Fruit fly (Drosophila melanogaster) whole organism: Measurements from ENCODE around the gene CG34260.

ENCODE experiments used
- CG8478 ChIP-seq: fragments of >200 bp; optimal IDR thresholded peaks from 2 replicates; lab custom pipeline; 2018; ENCODE audit warnings: inconsistent platforms
- Dll ChIP-seq: fragments of >200 bp; optimal IDR thresholded peaks from 2 replicates; lab custom pipeline; 2017
- EcR ChIP-seq, 2 experiments: fragments of >200 bp; optimal IDR thresholded peaks; 2 replicates each; lab custom pipeline; 2017; ENCODE audit warnings: missing biosample characterization in 2 of 2, missing genetic modification characterization in 2 of 2, missing genetic modification reagents in 2 of 2
- pan ChIP-seq: fragments of >200 bp; optimal IDR thresholded peaks from 2 replicates; lab custom pipeline; 2017
- psq ChIP-seq: fragments of >200 bp; optimal IDR thresholded peaks from 2 replicates; lab custom pipeline; 2017
- usp ChIP-seq: fragments of >200 bp; optimal IDR thresholded peaks from 2 replicates; lab custom pipeline; 2017; ENCODE audit warnings: missing biosample characterization, missing genetic modification characterization, mixed read lengths

Gene CG34260

DNA sequence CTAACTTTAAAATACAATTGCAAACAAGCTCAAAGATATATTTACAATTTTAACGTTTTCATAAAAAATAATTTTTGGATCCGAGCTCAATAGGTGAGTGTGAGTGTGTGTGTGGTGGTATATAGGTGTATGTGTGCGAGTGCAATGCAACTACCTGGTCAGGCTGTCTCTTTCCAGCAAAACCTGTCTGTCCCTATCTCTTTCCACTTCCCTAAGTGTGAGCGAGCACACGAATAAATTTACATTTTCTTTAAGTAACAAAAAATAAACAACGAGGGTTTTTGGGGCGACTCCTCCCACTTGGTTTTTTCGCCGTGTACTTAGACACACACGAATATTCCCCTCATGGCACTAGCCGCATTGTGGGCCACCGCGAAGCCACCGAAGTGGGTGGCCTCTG is 21.4 kb upstream of the CG34260 start:
- no peak for TF ChIP-seq pan
- no peak for TF ChIP-seq usp (GFP tag; lab: Kevin White, UChicago)
- TF ChIP-seq psq = no peak
- TF ChIP-seq CG8478 (lab: Kevin White, UChicago) = no peak
- no peak for TF ChIP-seq Dll (lab: Kevin White, UChicago)
- TF ChIP-seq EcR (GFP tag; optimal IDR thresholded peaks at IDR 0.05; lab: Kevin White, UChicago) = no peak

DNA sequence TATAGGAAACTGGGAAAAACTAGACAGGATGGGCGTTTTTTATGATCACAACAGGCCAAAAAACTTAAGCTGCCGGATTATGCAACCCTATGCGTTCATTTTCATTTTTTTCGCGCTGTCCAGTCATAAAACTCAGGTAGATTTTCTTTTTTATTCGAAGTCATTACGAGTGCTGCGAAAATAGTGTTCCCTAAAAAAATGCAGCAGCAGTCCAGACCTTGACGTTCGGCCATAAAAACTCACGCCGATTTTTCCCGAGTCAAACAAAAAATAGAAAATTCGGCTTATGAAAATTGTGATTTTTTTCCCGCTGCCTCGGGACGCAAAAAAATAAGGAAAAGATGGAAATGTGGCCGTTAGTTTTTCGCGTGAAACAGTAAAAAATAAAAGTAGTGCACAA is 19.3 kb upstream of the CG34260 start:
- TF ChIP-seq usp (GFP tag; lab: Kevin White, UChicago) = no peak
- TF ChIP-seq pan = no peak

DNA sequence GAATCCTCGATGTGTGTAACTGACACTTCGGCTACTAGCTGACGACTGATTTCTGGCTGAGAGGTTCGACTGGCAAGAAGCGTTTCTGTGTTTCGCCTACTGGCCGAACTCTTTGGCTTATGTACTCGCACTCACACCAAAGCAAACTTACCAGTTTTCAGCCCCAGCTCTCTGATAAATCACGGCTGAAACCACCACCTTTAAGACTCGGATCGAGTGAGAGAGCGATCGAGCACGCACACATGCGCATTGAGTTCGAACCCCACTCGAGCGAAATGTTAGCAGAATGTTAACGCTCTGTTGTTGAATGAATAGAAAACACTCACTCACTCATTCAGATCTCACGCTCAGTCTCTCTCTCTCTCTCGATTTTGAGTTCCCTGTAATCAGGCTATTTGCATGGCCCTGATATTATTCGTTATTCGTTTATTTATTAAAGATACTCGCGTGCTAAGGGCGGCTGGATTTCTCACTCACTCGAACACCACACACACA is 18.5 kb upstream of the CG34260 start, which contains the start of gene kni:
Gene kni (minus strand): TSS at position 51 of the 495 bp plus-strand sequence.
- TF ChIP-seq psq (no peak), CG8478 (lab: Kevin White, UChicago) (no peak), EcR (GFP tag; optimal IDR thresholded peaks at IDR 0.05; lab: Kevin White, UChicago) (no peak), Dll (lab: Kevin White, UChicago) (no peak), pan (no peak), usp (GFP tag; lab: Kevin White, UChicago) (no peak)

DNA sequence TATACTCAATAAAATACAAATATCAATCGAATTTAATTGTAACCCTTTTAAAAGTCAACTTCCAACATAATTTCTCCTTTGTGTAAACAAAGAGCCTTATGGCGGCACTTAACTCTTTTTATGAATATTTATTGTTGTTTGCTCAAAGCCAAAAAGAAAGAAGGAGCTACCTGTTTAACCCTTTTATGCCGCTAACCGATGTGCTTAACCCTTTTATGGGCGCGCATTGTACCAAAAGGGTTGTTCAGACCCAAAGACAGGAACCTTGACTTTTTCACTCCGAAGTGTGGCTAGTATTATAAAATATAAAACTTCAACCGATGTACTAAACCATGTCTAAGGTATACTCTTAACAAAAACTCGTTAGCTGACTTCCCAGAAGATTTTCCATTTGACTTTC is 17.4 kb upstream of the CG34260 start:
- TF ChIP-seq usp (GFP tag; lab: Kevin White, UChicago) (no peak), CG8478 (lab: Kevin White, UChicago) (no peak)

DNA sequence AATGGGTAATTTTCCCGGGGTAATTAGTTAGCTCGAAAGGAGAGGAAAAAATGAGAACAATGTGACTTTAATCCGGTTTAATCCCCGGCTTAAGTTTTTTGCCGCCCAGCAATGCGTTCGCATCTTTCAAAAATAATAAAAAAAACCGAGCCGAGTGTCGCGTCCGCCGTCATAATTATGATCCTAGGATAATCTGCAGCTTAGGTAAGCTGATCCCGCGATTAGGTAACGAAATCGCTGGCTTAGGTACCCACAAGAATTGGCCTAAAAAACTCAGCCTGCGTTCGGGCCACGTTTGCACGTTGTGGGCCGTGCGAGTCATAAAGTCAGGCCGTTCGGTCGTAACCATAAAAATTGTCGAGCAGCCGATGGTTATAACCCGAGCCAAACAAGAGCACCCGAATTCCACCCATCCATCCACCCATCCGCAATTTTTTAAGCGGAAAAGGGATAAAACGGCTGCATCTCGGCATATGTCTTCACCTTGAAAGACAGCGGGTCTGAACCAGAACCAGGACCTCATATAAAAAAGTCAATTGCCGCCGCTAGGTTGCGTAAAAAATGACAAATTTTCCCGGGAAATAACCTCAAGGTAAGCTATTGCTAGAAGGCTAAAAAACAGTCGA is 16.6 kb upstream of the CG34260 start:
- TF ChIP-seq CG8478 (lab: Kevin White, UChicago) (no peak), pan (no peak), EcR (GFP tag; optimal IDR thresholded peaks at IDR 0.05; lab: Kevin White, UChicago) (no peak), psq (no peak), Dll (lab: Kevin White, UChicago) (no peak), usp (GFP tag; lab: Kevin White, UChicago) (no peak)

DNA sequence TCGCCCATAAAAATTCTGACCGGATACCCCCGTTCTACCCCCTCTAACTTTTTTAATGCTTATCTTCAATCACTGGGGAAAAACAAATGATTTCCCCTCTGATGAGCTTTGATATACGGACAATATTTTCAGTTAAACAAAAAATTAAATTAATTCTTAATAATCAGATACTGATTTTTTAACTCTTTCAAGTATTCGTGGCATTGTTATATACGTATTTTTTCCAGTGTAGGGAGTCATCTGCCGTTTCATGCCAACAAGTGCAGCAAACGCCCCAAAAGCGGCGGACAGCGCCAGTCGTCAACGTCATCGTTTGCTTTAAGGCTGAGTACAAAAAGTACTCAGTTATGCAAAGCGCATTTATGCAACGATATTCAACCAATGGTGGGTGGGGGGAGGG is 13.2 kb upstream of the CG34260 start:
- no peak for TF ChIP-seq usp (GFP tag; lab: Kevin White, UChicago)
- TF ChIP-seq CG8478 (lab: Kevin White, UChicago) = no peak
- no peak for TF ChIP-seq Dll (lab: Kevin White, UChicago)
- TF ChIP-seq EcR (GFP tag; optimal IDR thresholded peaks at IDR 0.05; lab: Kevin White, UChicago) = no peak
- no peak for TF ChIP-seq pan
- TF ChIP-seq psq = no peak

DNA sequence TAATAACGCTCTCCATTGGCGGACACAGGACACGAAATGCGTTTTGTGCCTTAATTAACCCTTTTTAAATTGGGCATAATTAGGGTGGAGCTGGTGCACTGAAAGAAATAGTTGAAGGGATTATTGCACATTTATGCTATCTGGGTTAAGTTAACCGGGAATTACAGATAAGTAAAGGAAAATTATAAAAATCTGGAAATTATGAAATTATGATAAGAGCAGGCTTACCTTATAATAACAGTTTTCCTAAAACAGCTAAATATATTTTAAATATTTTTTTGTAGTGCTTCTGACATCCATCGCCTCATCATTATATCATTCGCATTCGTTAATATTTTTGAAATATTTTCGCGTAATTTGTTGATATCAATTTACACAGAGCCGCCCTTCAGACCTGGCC is 6.7 kb upstream of the CG34260 start:
- no peak for TF ChIP-seq usp (GFP tag; lab: Kevin White, UChicago)
- TF ChIP-seq psq = no peak

DNA sequence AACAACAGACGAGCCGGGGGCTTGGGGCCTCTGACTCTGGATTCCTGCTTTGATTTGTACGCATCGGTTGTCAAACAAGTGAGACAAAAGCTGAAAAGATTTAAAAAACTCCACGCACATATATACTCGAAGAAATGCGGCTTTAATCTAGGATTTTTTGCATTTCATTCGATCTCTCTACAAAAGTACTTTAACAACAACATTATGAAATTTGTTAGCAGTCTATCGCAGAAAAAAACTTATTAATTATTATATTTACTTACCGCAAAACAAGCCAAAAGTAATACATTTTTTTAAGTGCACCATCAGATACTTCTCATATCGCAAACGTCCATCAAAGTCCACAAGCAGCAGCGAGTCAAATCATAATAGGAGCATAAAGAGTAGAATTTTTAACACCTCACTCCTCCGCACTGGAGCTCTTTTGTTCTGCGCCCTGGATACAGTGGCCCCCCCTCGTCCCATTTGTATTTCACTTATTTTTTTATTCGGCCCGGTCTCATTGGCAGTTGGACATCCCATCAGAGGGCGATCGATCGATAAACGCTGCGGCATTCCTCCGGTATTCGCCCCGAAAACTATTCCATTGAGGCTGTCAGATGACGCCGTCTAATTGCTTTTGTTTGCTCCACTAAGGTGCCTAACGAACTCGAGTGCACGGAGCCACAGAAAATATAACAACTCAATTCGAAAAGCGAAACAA is 3.3 kb upstream of the CG34260 start:
- TF ChIP-seq CG8478 (lab: Kevin White, UChicago) (no peak), EcR (GFP tag; optimal IDR thresholded peaks at IDR 0.05; lab: Kevin White, UChicago) (no peak), usp (GFP tag; lab: Kevin White, UChicago) (no peak), psq (no peak), pan (no peak), Dll (lab: Kevin White, UChicago) (no peak)

DNA sequence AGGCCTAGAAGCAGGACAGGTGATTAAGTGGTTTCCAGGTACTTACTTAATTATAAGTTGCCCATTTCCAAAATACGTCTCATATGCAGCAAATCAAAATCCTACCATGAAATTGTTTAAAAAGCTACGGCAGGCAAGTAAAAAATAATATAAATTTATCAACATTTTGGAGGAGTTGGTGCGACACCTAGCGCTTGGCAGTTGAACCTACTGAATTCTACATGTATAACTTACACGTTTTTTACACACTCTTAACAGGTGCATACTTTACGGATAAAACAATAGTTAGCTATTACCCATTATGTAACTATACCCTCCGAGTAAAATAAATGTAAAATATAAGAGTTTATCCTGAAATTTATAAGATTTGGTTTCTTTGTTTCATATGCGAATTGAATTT is 2.5 kb upstream of the CG34260 start:
- TF ChIP-seq pan = no peak
- no peak for TF ChIP-seq psq
- TF ChIP-seq Dll (lab: Kevin White, UChicago) = no peak
- no peak for TF ChIP-seq usp (GFP tag; lab: Kevin White, UChicago)
- TF ChIP-seq CG8478 (lab: Kevin White, UChicago) = no peak
- TF ChIP-seq EcR (GFP tag; optimal IDR thresholded peaks at IDR 0.05; lab: Kevin White, UChicago) = no peak

DNA sequence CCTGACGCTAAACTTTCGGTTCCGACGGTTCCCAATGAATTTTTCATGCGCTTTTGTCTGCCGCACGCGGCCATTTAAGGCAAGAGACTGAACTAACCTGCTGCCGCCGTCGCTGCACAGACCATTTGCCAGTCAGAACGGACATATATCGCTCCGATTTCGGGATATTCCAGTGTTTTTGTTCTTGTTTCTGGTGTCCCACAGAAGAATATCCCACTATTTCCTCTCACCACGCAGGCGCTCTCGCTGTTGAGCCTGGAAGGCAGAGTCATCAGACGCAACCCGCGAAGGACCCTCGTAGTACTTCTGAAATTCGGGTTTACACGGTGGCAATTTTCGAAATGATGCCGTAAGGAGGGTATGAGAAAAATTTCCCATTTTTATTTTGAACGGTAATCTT is 5.2 kb downstream of the CG34260 start, which contains the start of gene cmpy:
Gene cmpy (minus strand): TSS at position 101 of the 400 bp plus-strand sequence.
- TF ChIP-seq EcR (GFP tag; optimal IDR thresholded peaks at IDR 0.05; lab: Kevin White, UChicago) (no peak), usp (GFP tag; lab: Kevin White, UChicago) (no peak), pan (no peak), psq (no peak), Dll (lab: Kevin White, UChicago) (no peak), CG8478 (lab: Kevin White, UChicago) (no peak)

DNA sequence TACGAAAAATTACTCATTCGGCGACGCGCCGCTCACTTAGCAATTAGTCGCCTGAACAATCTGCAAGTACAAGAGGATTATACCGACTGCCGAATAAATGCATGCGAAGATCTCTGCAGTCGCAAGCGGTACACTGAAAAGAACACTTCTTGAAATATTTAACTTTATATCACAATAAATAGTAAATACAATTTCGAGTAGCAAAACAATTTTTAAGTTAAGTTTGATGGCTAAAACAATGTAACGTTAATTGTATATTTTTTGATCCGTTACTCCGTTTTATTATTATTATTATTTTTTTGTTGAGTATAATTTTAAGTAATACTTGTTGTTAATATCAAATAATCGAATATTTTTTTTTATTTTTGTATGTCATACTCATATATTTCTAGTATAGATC is 15.5 kb downstream of the CG34260 start:
- TF ChIP-seq Dll (lab: Kevin White, UChicago) (no peak), pan (no peak), EcR (GFP tag; optimal IDR thresholded peaks at IDR 0.05; lab: Kevin White, UChicago) (no peak), CG8478 (lab: Kevin White, UChicago) (no peak), psq (no peak), usp (GFP tag; lab: Kevin White, UChicago) (no peak)

DNA sequence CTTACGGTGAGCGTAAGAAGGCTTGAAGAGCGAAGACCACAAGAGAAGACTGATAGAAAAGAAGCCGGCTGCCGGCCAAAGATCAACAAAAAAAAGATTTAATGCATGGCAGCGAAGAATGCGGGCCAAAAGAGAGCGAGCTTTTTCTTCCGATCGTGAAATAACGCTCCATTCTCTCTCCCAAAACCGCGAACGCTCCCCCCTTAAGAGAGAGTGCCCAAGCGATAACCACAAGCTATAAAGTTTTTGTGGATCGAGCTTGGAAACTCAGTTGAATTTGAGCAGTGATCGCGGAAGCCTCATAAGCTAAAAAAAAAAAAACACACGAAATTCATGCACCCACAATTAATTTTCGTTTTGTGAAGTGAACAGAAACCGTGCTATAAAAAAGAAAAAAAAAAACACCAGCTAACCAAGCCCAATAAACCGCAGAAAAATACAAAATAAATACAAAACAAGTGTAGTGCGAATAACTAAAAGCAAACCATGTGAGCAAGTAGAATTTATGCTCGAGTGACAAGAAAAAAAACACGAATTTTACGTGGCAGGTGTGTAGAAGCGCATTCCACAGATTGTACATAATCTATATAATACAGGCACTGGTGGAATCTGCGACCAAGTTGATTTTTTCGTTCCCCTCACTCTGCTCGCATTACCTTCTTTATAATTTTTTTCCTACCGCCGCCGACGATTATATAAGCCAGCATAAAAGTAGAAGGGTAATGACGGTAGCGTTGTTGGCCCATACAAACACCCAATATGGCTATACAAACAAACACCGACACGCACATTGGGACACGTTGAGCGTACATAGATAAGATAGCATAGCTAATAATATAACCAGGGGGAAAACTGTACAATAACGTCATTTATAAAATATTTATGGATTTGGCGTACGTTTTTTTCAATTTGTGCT is 16.7 kb downstream of the CG34260 start, which contains the start of gene CG13252:
Gene CG13252 (plus strand): TSS at position 269 of the 916 bp plus-strand sequence.
- TF ChIP-seq usp (GFP tag; lab: Kevin White, UChicago) = no peak
- peak; percentile 84 for TF ChIP-seq Dll (lab: Kevin White, UChicago)
- TF ChIP-seq CG8478 (lab: Kevin White, UChicago) = no peak
- TF ChIP-seq EcR (GFP tag; optimal IDR thresholded peaks at IDR 0.05; lab: Kevin White, UChicago) = no peak
